Fruit fly (Drosophila melanogaster) whole organism, wandering third instar larva: Measurements from ENCODE around the gene spn-B.

ENCODE experiments used
- Abd-B ChIP-seq: fragments of >200 bp; optimal IDR thresholded peaks from 2 replicates; lab custom pipeline; 2017; ENCODE audit warnings: missing biosample characterization, missing genetic modification characterization
- CG32264 ChIP-seq: fragments of 200-800 bp; sonication (Bioruptor generic); optimal IDR thresholded peaks from 2 replicates; lab custom pipeline; 2016; ENCODE audit warnings: missing biosample characterization, missing genetic modification characterization
- CG9705 ChIP-seq: fragments of 200-800 bp; sonication (Bioruptor generic); optimal IDR thresholded peaks from 2 replicates; lab custom pipeline; 2018; ENCODE audit warnings: missing biosample characterization, mild to moderate bottlenecking, missing genetic modification characterization
- CrebA ChIP-seq: fragments of 200-800 bp; sonication (Bioruptor generic); optimal IDR thresholded peaks from 2 replicates; lab custom pipeline; 2016; ENCODE audit warnings: missing biosample characterization, mild to moderate bottlenecking, missing genetic modification characterization, borderline replicate concordance
- Dfd ChIP-seq: fragments of >200 bp; optimal IDR thresholded peaks from 2 replicates; lab custom pipeline; 2017; ENCODE audit warnings: missing biosample characterization, missing genetic modification characterization
- Dif ChIP-seq: fragments of 200-275, 200-300 bp; sonication (Bioruptor generic); optimal IDR thresholded peaks from 2 replicates; lab custom pipeline; 2018; ENCODE audit warnings: missing biosample characterization, missing genetic modification characterization; ENCODE audit not compliant: partially characterized antibody
- GATAd ChIP-seq: sonication (Bioruptor generic); optimal IDR thresholded peaks from 2 replicates; lab custom pipeline; 2016; ENCODE audit warnings: missing biosample characterization, missing genetic modification characterization
- HLH106 ChIP-seq: fragments of 200-800 bp; optimal IDR thresholded peaks from 3 replicates; lab custom pipeline; 2019; ENCODE audit warnings: missing biosample characterization, mild to moderate bottlenecking, missing genetic modification characterization, moderate library complexity
- Hr78 ChIP-seq: fragments of >200 bp; optimal IDR thresholded peaks from 2 replicates; lab custom pipeline; 2017; ENCODE audit warnings: missing biosample characterization, missing genetic modification characterization
- Hr83 ChIP-seq: fragments of 200-300 bp; sonication (Bioruptor generic); optimal IDR thresholded peaks from 2 replicates; lab custom pipeline; 2016; ENCODE audit warnings: missing biosample characterization, mild to moderate bottlenecking, missing genetic modification characterization, moderate library complexity; ENCODE audit not compliant: poor library complexity, severe bottlenecking
- Mio ChIP-seq: sonication (Bioruptor generic); optimal IDR thresholded peaks from 2 replicates; lab custom pipeline; 2016; ENCODE audit warnings: missing biosample characterization, missing genetic modification characterization
- Myc ChIP-seq: fragments of >200 bp; optimal IDR thresholded peaks from 2 replicates; lab custom pipeline; 2017
- N ChIP-seq: fragments of >200 bp; optimal IDR thresholded peaks from 2 replicates; lab custom pipeline; 2018; ENCODE audit warnings: missing biosample characterization, missing external identifiers, missing genetic modification characterization
- OdsH ChIP-seq: fragments of 200-800 bp; sonication (Bioruptor generic); optimal IDR thresholded peaks from 2 replicates; lab custom pipeline; 2016; ENCODE audit warnings: missing biosample characterization, mild to moderate bottlenecking, missing genetic modification characterization
- Rel ChIP-seq, 2 experiments: fragments of 200-800 bp; sonication (Bioruptor generic) in 1 of 2; optimal IDR thresholded peaks; 2 replicates in 1 of 2; 3 replicates in 1 of 2; lab custom pipeline; 2016 to 2019; ENCODE audit warnings: mild to moderate bottlenecking in 2 of 2, missing biosample characterization in 2 of 2, missing genetic modification characterization in 2 of 2, moderate library complexity in 1 of 2
- Sp1 ChIP-seq: fragments of 200-800 bp; sonication (Bioruptor generic); optimal IDR thresholded peaks from 3 replicates; lab custom pipeline; 2019; ENCODE audit warnings: missing biosample characterization, mild to moderate bottlenecking, missing genetic modification characterization, moderate library complexity
- Vsx2 ChIP-seq: fragments of 200-300, 225-300 bp; sonication (Bioruptor generic); optimal IDR thresholded peaks from 2 replicates; lab custom pipeline; 2018; ENCODE audit warnings: missing biosample characterization, missing genetic modification characterization; ENCODE audit not compliant: partially characterized antibody
- br ChIP-seq: fragments of 200-800 bp; sonication (Bioruptor generic); optimal IDR thresholded peaks from 2 replicates; lab custom pipeline; 2016; ENCODE audit warnings: missing biosample characterization, missing genetic modification characterization
- brk ChIP-seq: fragments of 200-800 bp; sonication (Bioruptor generic); optimal IDR thresholded peaks from 2 replicates; lab custom pipeline; 2016; ENCODE audit warnings: missing biosample characterization, mild to moderate bottlenecking, missing genetic modification characterization
- dl ChIP-seq, 2 experiments: fragments of 175-275, 200-275 bp in 1 of 2; fragments of 200-275 bp in 1 of 2; sonication (Bioruptor generic); optimal IDR thresholded peaks; lab custom pipeline; 2018; ENCODE audit warnings: mild to moderate bottlenecking in 2 of 2, missing biosample characterization in 2 of 2, missing genetic modification characterization in 2 of 2, moderate library complexity in 2 of 2; ENCODE audit not compliant: partially characterized antibody in 2 of 2, insufficient read depth in 1 of 2
- dmrt93B ChIP-seq: fragments of 200-800 bp; sonication (Bioruptor generic); optimal IDR thresholded peaks from 2 replicates; lab custom pipeline; 2018; ENCODE audit warnings: missing biosample characterization, mild to moderate bottlenecking, missing genetic modification characterization
- dsf ChIP-seq: sonication (Bioruptor generic); optimal IDR thresholded peaks from 2 replicates; lab custom pipeline; 2016; ENCODE audit warnings: missing biosample characterization, missing genetic modification characterization, borderline replicate concordance
- ey ChIP-seq: fragments of 200-800 bp; sonication (Bioruptor generic); optimal IDR thresholded peaks from 2 replicates; lab custom pipeline; 2016; ENCODE audit warnings: missing biosample characterization, missing genetic modification characterization
- foxo ChIP-seq, 2 experiments: fragments of 200-800 bp; sonication (Bioruptor generic); optimal IDR thresholded peaks; 2 replicates in 1 of 2; 3 replicates in 1 of 2; lab custom pipeline; 2016 to 2017; ENCODE audit warnings: missing biosample characterization in 2 of 2, missing genetic modification characterization in 2 of 2
- fru ChIP-seq: fragments of 200-800 bp; sonication (Bioruptor generic); optimal IDR thresholded peaks from 3 replicates; lab custom pipeline; 2016; ENCODE audit warnings: missing biosample characterization, mild to moderate bottlenecking, missing genetic modification characterization
- h ChIP-seq: fragments of 200-800 bp; sonication (Bioruptor generic); optimal IDR thresholded peaks from 3 replicates; lab custom pipeline; 2016; ENCODE audit warnings: missing biosample characterization, mild to moderate bottlenecking, missing genetic modification characterization
- jim ChIP-seq: fragments of 175-275, 200-325 bp; sonication (Bioruptor generic); optimal IDR thresholded peaks from 2 replicates; lab custom pipeline; 2016; ENCODE audit warnings: missing biosample characterization, mild to moderate bottlenecking, missing genetic modification characterization
- lola ChIP-seq: fragments of >200 bp; optimal IDR thresholded peaks from 2 replicates; lab custom pipeline; 2017; ENCODE audit warnings: missing biosample characterization, missing genetic modification characterization
- pan ChIP-seq: fragments of >200 bp; optimal IDR thresholded peaks from 2 replicates; lab custom pipeline; 2017
- psq ChIP-seq: fragments of 200-800 bp; sonication (Bioruptor generic); optimal IDR thresholded peaks from 3 replicates; lab custom pipeline; 2017; ENCODE audit warnings: missing biosample characterization, mild to moderate bottlenecking, missing genetic modification characterization, moderate library complexity
- rgr ChIP-seq: fragments of 200-800 bp; sonication (Bioruptor generic); optimal IDR thresholded peaks from 3 replicates; lab custom pipeline; 2016; ENCODE audit warnings: missing biosample characterization, mild to moderate bottlenecking, missing genetic modification characterization
- sage ChIP-seq: fragments of 200-800 bp; sonication (Bioruptor generic); optimal IDR thresholded peaks from 2 replicates; lab custom pipeline; 2016; ENCODE audit warnings: missing biosample characterization, mild to moderate bottlenecking, missing genetic modification characterization
- sv ChIP-seq: fragments of 200-800 bp; sonication (Bioruptor generic); optimal IDR thresholded peaks from 3 replicates; lab custom pipeline; 2016; ENCODE audit warnings: missing biosample characterization, missing genetic modification characterization
- tai ChIP-seq: sonication (Bioruptor generic); optimal IDR thresholded peaks from 2 replicates; lab custom pipeline; 2016; ENCODE audit warnings: missing biosample characterization, missing genetic modification characterization

spn-B gene

DNA sequence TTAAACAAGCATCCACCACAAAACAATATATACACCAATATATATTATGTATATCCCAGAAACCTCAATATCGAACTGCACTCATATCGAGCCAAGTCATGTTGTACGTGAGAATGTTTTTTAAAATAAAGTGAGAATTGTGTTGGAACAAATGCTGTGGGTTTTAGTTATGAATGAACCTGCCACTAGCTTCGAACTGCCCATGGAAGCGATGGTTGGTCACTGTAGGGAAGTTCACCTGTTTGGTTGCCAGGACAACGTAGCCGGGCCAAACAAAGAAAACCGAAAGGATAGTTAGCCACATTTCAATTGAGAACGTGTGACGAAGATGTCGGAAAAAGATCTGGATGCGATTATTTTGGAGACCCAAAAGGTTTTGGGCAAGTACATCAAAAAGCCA lies 25.7 kb upstream of the spn-B start, which contains the start of gene IFT54:
TSS of gene IFT54 (plus strand) at position 301 of the 400 bp plus-strand sequence.
- TF ChIP-seq ey, result no peak
- no peak for TF ChIP-seq lola (GFP tag; lab: Kevin White, UChicago)
- no peak for TF ChIP-seq GATAd
- no peak for TF ChIP-seq fru (GFP tag; lab: Kevin White, UChicago)
- TF ChIP-seq pan (lab: Kevin White, UChicago), result no peak
- TF ChIP-seq Dif, result no peak
- TF ChIP-seq dmrt93B (GFP tag; lab: Kevin White, UChicago), result no peak
- TF ChIP-seq Mio (GFP tag; lab: Kevin White, UChicago), result no peak
- no peak for TF ChIP-seq Abd-B (GFP tag; lab: Kevin White, UChicago)
- TF ChIP-seq rgr (GFP tag; lab: Kevin White, UChicago), result no peak
- no peak for TF ChIP-seq Dfd (GFP tag; lab: Kevin White, UChicago)
- no peak for TF ChIP-seq Myc (lab: Kevin White, UChicago)
- no peak for TF ChIP-seq Vsx2 (GFP tag; lab: Kevin White, UChicago)
- TF ChIP-seq HLH106, result no peak
- no peak for TF ChIP-seq br (GFP tag; lab: Kevin White, UChicago)
- no peak for TF ChIP-seq CG32264

DNA sequence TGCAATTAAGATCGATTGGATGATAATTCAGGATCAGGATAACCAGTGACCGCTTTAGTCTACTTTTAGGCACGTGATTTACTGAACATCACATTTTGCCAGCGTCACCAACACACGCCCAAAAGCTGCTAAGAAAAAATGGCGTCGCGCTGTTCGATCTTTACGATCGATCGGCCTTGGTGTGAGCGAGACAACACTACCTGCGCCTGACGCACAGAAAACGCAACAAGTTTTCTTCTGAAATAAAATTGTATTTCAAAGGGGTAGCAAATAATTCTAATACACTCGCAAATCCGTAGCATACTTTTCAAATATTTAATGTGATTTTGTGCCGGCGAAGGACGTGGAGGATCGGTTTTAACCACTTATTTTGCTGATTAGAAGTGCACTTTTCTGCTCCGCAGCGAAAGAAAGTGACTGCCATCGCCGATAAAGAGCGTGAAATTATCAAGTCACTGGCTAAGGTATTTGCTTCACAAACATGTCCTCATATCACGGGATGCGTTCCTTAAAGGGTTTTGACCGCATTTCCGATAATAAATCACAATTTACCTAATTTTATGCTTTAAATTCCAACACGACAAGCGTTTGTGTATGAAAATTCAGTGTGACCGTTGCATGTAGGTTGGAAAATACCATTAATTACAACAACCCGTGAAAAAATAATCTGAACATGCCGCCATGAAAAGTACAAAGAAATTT lies 19.7 kb upstream of the spn-B start:
- TF ChIP-seq br (GFP tag; lab: Kevin White, UChicago) (no peak), CrebA (GFP tag; lab: Kevin White, UChicago) (no peak), Myc (lab: Kevin White, UChicago) (peak; percentile 83), dl (GFP tag; optimal IDR thresholded peaks at IDR 0.05; lab: Kevin White, UChicago; ENCODE audit: insufficient read depth in 1 of 2, partially characterized antibody in 2 of 2) (no peak), sv (GFP tag; lab: Kevin White, UChicago) (no peak), jim (GFP tag; lab: Kevin White, UChicago) (no peak), Mio (GFP tag; lab: Kevin White, UChicago) (no peak), Dfd (GFP tag; lab: Kevin White, UChicago) (no peak), Dif (no peak), GATAd (no peak), Vsx2 (GFP tag; lab: Kevin White, UChicago) (peak; percentile 86), tai (GFP tag; lab: Kevin White, UChicago) (no peak), Hr83 (GFP tag; lab: Kevin White, UChicago) (peak; percentile 52), h (GFP tag; lab: Kevin White, UChicago) (no peak), sage (no peak), OdsH (no peak), Abd-B (GFP tag; lab: Kevin White, UChicago) (peak; percentile 12), foxo (GFP tag; optimal IDR thresholded peaks at IDR 0.05; lab: Kevin White, UChicago) (no peak), N (GFP tag; lab: Kevin White, UChicago) (peak; percentile 56), lola (GFP tag; lab: Kevin White, UChicago) (peak; percentile 21), Rel (GFP tag; optimal IDR thresholded peaks at IDR 0.05; lab: Kevin White, UChicago) (no peak), Rel (tag; optimal IDR thresholded peaks at IDR 0.05; lab: Kevin White, UChicago) (no peak), brk (GFP tag; lab: Kevin White, UChicago) (no peak)

DNA sequence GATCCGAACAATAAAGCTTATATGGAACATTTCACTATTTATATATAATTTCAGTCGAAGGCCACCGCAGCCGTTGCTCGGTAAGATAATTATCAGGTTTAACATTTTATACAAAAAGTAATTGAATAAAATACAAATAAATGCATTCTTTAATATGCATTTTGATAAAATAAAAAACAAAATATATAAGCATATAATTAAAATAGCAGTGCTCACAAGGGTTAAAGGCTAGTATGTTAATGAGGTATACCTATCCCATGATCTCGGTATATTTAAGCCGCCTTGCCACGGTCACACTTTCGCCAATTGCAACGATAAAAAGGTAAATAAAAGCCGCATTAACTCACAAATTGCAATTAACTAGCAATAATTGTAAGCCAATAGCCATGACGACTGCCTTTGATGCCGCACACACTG lies 19.0 kb upstream of the spn-B start, which contains the start of gene Polr2I:
TSS of gene Polr2I (plus strand) at position 289 of the 417 bp plus-strand sequence.
- no peak for TF ChIP-seq Dfd (GFP tag; lab: Kevin White, UChicago)
- peak; percentile 25 for TF ChIP-seq dsf (GFP tag; lab: Kevin White, UChicago)
- TF ChIP-seq Vsx2 (GFP tag; lab: Kevin White, UChicago), result no peak
- TF ChIP-seq Hr78 (GFP tag; lab: Kevin White, UChicago), result no peak
- peak; percentile 37 for TF ChIP-seq CG9705 (GFP tag; lab: Kevin White, UChicago)
- TF ChIP-seq Mio (GFP tag; lab: Kevin White, UChicago), result no peak
- no peak for TF ChIP-seq ey
- TF ChIP-seq CrebA (GFP tag; lab: Kevin White, UChicago), result no peak
- no peak for TF ChIP-seq dl (GFP tag; optimal IDR thresholded peaks at IDR 0.05; lab: Kevin White, UChicago; ENCODE audit: insufficient read depth in 1 of 2, partially characterized antibody in 2 of 2)
- no peak for TF ChIP-seq lola (GFP tag; lab: Kevin White, UChicago)
- peak; percentile 32 for TF ChIP-seq rgr (GFP tag; lab: Kevin White, UChicago)
- TF ChIP-seq HLH106, result peak; percentile 60
- peak in 1 of 2 experiments; percentile 45 for TF ChIP-seq foxo (GFP tag; optimal IDR thresholded peaks at IDR 0.05; lab: Kevin White, UChicago)
- peak; percentile 45 for TF ChIP-seq Sp1 (GFP tag; lab: Kevin White, UChicago)
- peak; percentile 9 for TF ChIP-seq psq (GFP tag; lab: Kevin White, UChicago)
